Worm (Caenorhabditis elegans): ENCODE data around the gene clip-1.

ce11 chrIII:9269012-9269471, at the start of gene clip-1:
- no peak for TF ChIP-seq attf-4 (tag; optimal IDR thresholded peaks at IDR 0.05)
- TF ChIP-seq ceh-82 (tag; optimal IDR thresholded peaks at IDR 0.05): no peak
